ENCODE assay signal across 7 fruit fly cellular contexts in genomic region chr3R:29556003-29556467, dm6.
TF ChIP-seq lines count a peak whose summit lies in the region.

Gene Dr, plus strand, starts transcription at chr3R:29556386.

- peak; percentile 2 to 75 for TF ChIP-seq CTCF in S2 (optimal IDR thresholded peaks at IDR 0.05; lab: Kevin White, UChicago)
- no peak for TF ChIP-seq CTCF in whole organism, embryonic (GFP tag; optimal IDR thresholded peaks at IDR 0.05; lab: Kevin White, UChicago)

TF ChIP-seq in whole organism, 6 proteins besides CTCF, POLR2A, EP300 and RAD21:
- TF ChIP-seq EcR (GFP tag; optimal IDR thresholded peaks at IDR 0.05; lab: Kevin White, UChicago) (no peak), psq (optimal IDR thresholded peaks at IDR 0.05; lab: Kevin White, UChicago) (no peak), CG8478 (optimal IDR thresholded peaks at IDR 0.05; lab: Kevin White, UChicago) (peak; percentile 98), Dll (optimal IDR thresholded peaks at IDR 0.05; lab: Kevin White, UChicago) (peak; percentile 54)

TF ChIP-seq in whole organism, adult, 20 proteins besides CTCF, POLR2A, EP300 and RAD21:
- TF ChIP-seq CG5204 (GFP tag; optimal IDR thresholded peaks at IDR 0.05; lab: Kevin White, UChicago) (no peak), CG14711 (tag; optimal IDR thresholded peaks at IDR 0.05; lab: Kevin White, UChicago) (peak; percentile 4), CG12768 (GFP tag; optimal IDR thresholded peaks at IDR 0.05; lab: Kevin White, UChicago) (no peak), CG7045 (GFP tag; optimal IDR thresholded peaks at IDR 0.05; lab: Kevin White, UChicago) (no peak), pad (GFP tag; optimal IDR thresholded peaks at IDR 0.05; lab: Kevin White, UChicago) (peak; percentile 94), CG7101 (tag; optimal IDR thresholded peaks at IDR 0.05; lab: Kevin White, UChicago) (no peak), bab1 (GFP tag; optimal IDR thresholded peaks at IDR 0.05; lab: Kevin White, UChicago) (no peak), tj (GFP tag; optimal IDR thresholded peaks at IDR 0.05; lab: Kevin White, UChicago) (no peak), Mnt (GFP tag; optimal IDR thresholded peaks at IDR 0.05; lab: Kevin White, UChicago) (peak; percentile 39), toe (GFP tag; optimal IDR thresholded peaks at IDR 0.05; lab: Kevin White, UChicago) (peak; percentile 22)

TF ChIP-seq in whole organism, embryonic, 481 proteins besides CTCF, POLR2A, EP300 and RAD21 (continues in another document):
- peak; percentile 89 for TF ChIP-seq cad (GFP tag; optimal IDR thresholded peaks at IDR 0.05; lab: Kevin White, UChicago)
- TF ChIP-seq stc (GFP tag; IDR thresholded peaks at IDR 0.05; lab: Robert Waterston, UW) = no peak
- no peak for TF ChIP-seq Dip2 (GFP tag; IDR thresholded peaks at IDR 0.05; lab: Robert Waterston, UW)
- TF ChIP-seq tna (GFP tag; IDR thresholded peaks at IDR 0.05; lab: Robert Waterston, UW; ENCODE audit: partially characterized antibody) = 0 out of 2 replicates have a peak, but pooled peaks have one; percentile 25
- TF ChIP-seq CG31365 (tag; optimal IDR thresholded peaks at IDR 0.05; lab: Kevin White, UChicago) = no peak
- TF ChIP-seq ab (GFP tag; optimal IDR thresholded peaks at IDR 0.05; lab: Kevin White, UChicago) = no peak
- TF ChIP-seq Side (GFP tag; optimal IDR thresholded peaks at IDR 0.05; lab: Kevin White, UChicago) = peak; percentile 30
- peak; percentile 21 for TF ChIP-seq gcm (GFP tag; optimal IDR thresholded peaks at IDR 0.05; lab: Kevin White, UChicago)
- TF ChIP-seq Mad (GFP tag; optimal IDR thresholded peaks at IDR 0.05; lab: Kevin White, UChicago) = peak; percentile 26
- no peak for TF ChIP-seq CG4282 (GFP tag; optimal IDR thresholded peaks at IDR 0.05; lab: Kevin White, UChicago)
- no peak for TF ChIP-seq CG12299 (tag; optimal IDR thresholded peaks at IDR 0.05; lab: Kevin White, UChicago)
- peak; percentile 52; the same call in 1 of the 3 replicates for TF ChIP-seq z (GFP tag; IDR thresholded peaks at IDR 0.05; lab: Robert Waterston, UW)
- TF ChIP-seq CG4404 (GFP tag; IDR thresholded peaks at IDR 0.05; lab: Robert Waterston, UW) = no peak
- TF ChIP-seq Atf6 (GFP tag; IDR thresholded peaks at IDR 0.05; lab: Robert Waterston, UW) = no peak
- no peak for TF ChIP-seq CG9797 (GFP tag; optimal IDR thresholded peaks at IDR 0.05; lab: Kevin White, UChicago)
- peak; percentile 59 for TF ChIP-seq nmo (GFP tag; optimal IDR thresholded peaks at IDR 0.05; lab: Kevin White, UChicago)
- TF ChIP-seq tll (GFP tag; optimal IDR thresholded peaks at IDR 0.05; lab: Kevin White, UChicago) = peak; percentile 76 to 91
- 0 out of 2 replicates have a peak, but pooled peaks have one; percentile 25 for TF ChIP-seq amos (GFP tag; IDR thresholded peaks at IDR 0.05; lab: Robert Waterston, UW; ENCODE audit: partially characterized antibody)
- peak; percentile 91 for TF ChIP-seq Jarid2 (GFP tag; optimal IDR thresholded peaks at IDR 0.05; lab: Kevin White, UChicago)

TF ChIP-seq in whole organism, prepupa, 60 proteins besides CTCF, POLR2A, EP300 and RAD21 (continues in another document):
- no peak for TF ChIP-seq CG10669 (GFP tag; optimal IDR thresholded peaks at IDR 0.05; lab: Kevin White, UChicago)
- no peak for TF ChIP-seq CG8319 (GFP tag; optimal IDR thresholded peaks at IDR 0.05; lab: Kevin White, UChicago)
- TF ChIP-seq CG8119 (GFP tag; IDR thresholded peaks at IDR 0.05; lab: Robert Waterston, UW) = no peak
- TF ChIP-seq CG6792 (GFP tag; optimal IDR thresholded peaks at IDR 0.05; lab: Kevin White, UChicago) = no peak
- TF ChIP-seq CG16779 (tag; optimal IDR thresholded peaks at IDR 0.05; lab: Kevin White, UChicago) = no peak
- no peak for TF ChIP-seq CG11294 (GFP tag; IDR thresholded peaks at IDR 0.05; lab: Robert Waterston, UW)
- TF ChIP-seq Eip93F (GFP tag; optimal IDR thresholded peaks at IDR 0.05; lab: Kevin White, UChicago) = no peak
- peak; percentile 39 for TF ChIP-seq CG3919 (GFP tag; optimal IDR thresholded peaks at IDR 0.05; lab: Kevin White, UChicago)
- TF ChIP-seq CG6808 (GFP tag; optimal IDR thresholded peaks at IDR 0.05; lab: Kevin White, UChicago) = no peak
- TF ChIP-seq CG15336 (GFP tag; IDR thresholded peaks at IDR 0.05; lab: Robert Waterston, UW) = no peak
- TF ChIP-seq CG32006 (GFP tag; optimal IDR thresholded peaks at IDR 0.05; lab: Kevin White, UChicago) = peak; percentile 3
- TF ChIP-seq svp (GFP tag; lab: Kevin White, UChicago) = peak; percentile 84
- no peak for TF ChIP-seq CG3032 (tag; optimal IDR thresholded peaks at IDR 0.05; lab: Kevin White, UChicago)
- TF ChIP-seq salr (GFP tag; optimal IDR thresholded peaks at IDR 0.05; lab: Kevin White, UChicago) = no peak
- TF ChIP-seq Ets21C (GFP tag; optimal IDR thresholded peaks at IDR 0.05; lab: Kevin White, UChicago) = no peak
- no peak for TF ChIP-seq Hr39 (GFP tag; optimal IDR thresholded peaks at IDR 0.05; lab: Kevin White, UChicago)
- no peak for TF ChIP-seq pdm3 (GFP tag; optimal IDR thresholded peaks at IDR 0.05; lab: Kevin White, UChicago)
- TF ChIP-seq CG6163 (GFP tag; IDR thresholded peaks at IDR 0.05; lab: Robert Waterston, UW) = peak; percentile 73
- no peak for TF ChIP-seq CG11762 (GFP tag; optimal IDR thresholded peaks at IDR 0.05; lab: Kevin White, UChicago; ENCODE audit: insufficient read depth)
- no peak for TF ChIP-seq spab (GFP tag; optimal IDR thresholded peaks at IDR 0.05; lab: Kevin White, UChicago)
- TF ChIP-seq CG8632 (GFP tag; optimal IDR thresholded peaks at IDR 0.05; lab: Kevin White, UChicago) = peak; percentile 0

TF ChIP-seq in whole organism, pupa, 21 proteins besides CTCF, POLR2A, EP300 and RAD21:
- TF ChIP-seq gl (tag; optimal IDR thresholded peaks at IDR 0.05; lab: Kevin White, UChicago) (no peak), CG8301 (tag; optimal IDR thresholded peaks at IDR 0.05; lab: Kevin White, UChicago) (no peak), Ets98B (GFP tag; IDR thresholded peaks at IDR 0.05; lab: Robert Waterston, UW) (peak; percentile 30; the same call in 1 of the 2 replicates), CG10348 (GFP tag; IDR thresholded peaks at IDR 0.05; lab: Robert Waterston, UW) (no peak), CG9948 (tag; optimal IDR thresholded peaks at IDR 0.05; lab: Kevin White, UChicago) (no peak), CG34367 (tag; optimal IDR thresholded peaks at IDR 0.05; lab: Kevin White, UChicago) (peak; percentile 6), D1 (tag; optimal IDR thresholded peaks at IDR 0.05; lab: Kevin White, UChicago) (no peak), CG4496 (GFP tag; IDR thresholded peaks at IDR 0.05; lab: Robert Waterston, UW) (peak; percentile 69; the same call in 2 of the 3 replicates), CG12605 (GFP tag; IDR thresholded peaks at IDR 0.05; lab: Robert Waterston, UW) (no peak), EcR (GFP tag; optimal IDR thresholded peaks at IDR 0.05; lab: Kevin White, UChicago) (no peak), Snoo (tag; optimal IDR thresholded peaks at IDR 0.05; lab: Kevin White, UChicago) (peak; percentile 14), CG17806 (tag; optimal IDR thresholded peaks at IDR 0.05; lab: Kevin White, UChicago) (no peak), CG32121 (GFP tag; IDR thresholded peaks at IDR 0.05; lab: Robert Waterston, UW) (peak; percentile 29; the same call in 1 of the 2 replicates), CG15710 (tag; optimal IDR thresholded peaks at IDR 0.05; lab: Kevin White, UChicago) (no peak), fd96Ca (GFP tag; IDR thresholded peaks at IDR 0.05; lab: Robert Waterston, UW) (peak; percentile 61; the same call in 2 of the 3 replicates), Pif1B (GFP tag; optimal IDR thresholded peaks at IDR 0.05; lab: Kevin White, UChicago) (no peak), CG13204 (GFP tag; optimal IDR thresholded peaks at IDR 0.05; lab: Kevin White, UChicago) (no peak), Pif1A (GFP tag; optimal IDR thresholded peaks at IDR 0.05; lab: Kevin White, UChicago) (no peak), CG8159 (tag; optimal IDR thresholded peaks at IDR 0.05; lab: Kevin White, UChicago) (no peak), rn (GFP tag; IDR thresholded peaks at IDR 0.05; lab: Robert Waterston, UW) (no peak), CG14655 (GFP tag; optimal IDR thresholded peaks at IDR 0.05; lab: Kevin White, UChicago) (no peak)

TF ChIP-seq in whole organism, wandering third instar larva, 38 proteins besides CTCF, POLR2A, EP300 and RAD21:
- TF ChIP-seq foxo (GFP tag; optimal IDR thresholded peaks at IDR 0.05; lab: Kevin White, UChicago) (peak in 1 of 2 experiments; percentile 12), h (GFP tag; optimal IDR thresholded peaks at IDR 0.05; lab: Kevin White, UChicago) (peak; percentile 28), Dif (GFP tag; optimal IDR thresholded peaks at IDR 0.05; lab: Kevin White, UChicago; ENCODE audit: partially characterized antibody) (peak; percentile 24), rgr (GFP tag; optimal IDR thresholded peaks at IDR 0.05; lab: Kevin White, UChicago) (peak; percentile 13), psq (GFP tag; optimal IDR thresholded peaks at IDR 0.05; lab: Kevin White, UChicago) (peak; percentile 34), Mio (GFP tag; optimal IDR thresholded peaks at IDR 0.05; lab: Kevin White, UChicago) (no peak), dl (GFP tag; optimal IDR thresholded peaks at IDR 0.05; lab: Kevin White, UChicago; ENCODE audit: insufficient read depth in 1 of 2, partially characterized antibody in 2 of 2) (peak; percentile 52 to 61), CrebA (GFP tag; optimal IDR thresholded peaks at IDR 0.05; lab: Kevin White, UChicago; ENCODE audit: borderline replicate concordance) (no peak), CG32264 (GFP tag; optimal IDR thresholded peaks at IDR 0.05; lab: Kevin White, UChicago) (no peak), HLH106 (tag; optimal IDR thresholded peaks at IDR 0.05; lab: Kevin White, UChicago) (no peak), Myc (optimal IDR thresholded peaks at IDR 0.05; lab: Kevin White, UChicago) (peak; percentile 35), GATAd (GFP tag; optimal IDR thresholded peaks at IDR 0.05; lab: Kevin White, UChicago) (no peak), brk (GFP tag; optimal IDR thresholded peaks at IDR 0.05; lab: Kevin White, UChicago) (peak; percentile 21), OdsH (GFP tag; optimal IDR thresholded peaks at IDR 0.05; lab: Kevin White, UChicago) (peak; percentile 21), woc (GFP tag; optimal IDR thresholded peaks at IDR 0.05; lab: Kevin White, UChicago) (no peak), Sp1 (GFP tag; optimal IDR thresholded peaks at IDR 0.05; lab: Kevin White, UChicago) (no peak), Hr78 (GFP tag; optimal IDR thresholded peaks at IDR 0.05; lab: Kevin White, UChicago) (no peak), Rel (GFP tag; optimal IDR thresholded peaks at IDR 0.05; lab: Kevin White, UChicago) (no peak), Rel (tag; optimal IDR thresholded peaks at IDR 0.05; lab: Kevin White, UChicago) (peak; percentile 14), Hr83 (GFP tag; optimal IDR thresholded peaks at IDR 0.05; lab: Kevin White, UChicago; ENCODE audit: poor library complexity, severe bottlenecking) (peak; percentile 68), N (GFP tag; optimal IDR thresholded peaks at IDR 0.05; lab: Kevin White, UChicago) (peak; percentile 11), Vsx2 (GFP tag; optimal IDR thresholded peaks at IDR 0.05; lab: Kevin White, UChicago; ENCODE audit: partially characterized antibody) (peak; percentile 64)
